Fruit fly (Drosophila melanogaster) whole organism, embryonic: ENCODE results near the gene SpdS.

Experiments used
- Aef1 ChIP-seq: fragments of 200-800 bp; sonication (Bioruptor generic); IDR thresholded peaks from 3 replicates; pipeline ENCODE4 v1.3.6; 2022; ENCODE audit warnings: missing biosample characterization, missing genetic modification characterization
- Antp ChIP-seq: fragments of 200-800 bp; sonication (Bioruptor generic); optimal IDR thresholded peaks from 3 replicates; lab custom pipeline; 2016; ENCODE audit warnings: missing biosample characterization, missing genetic modification characterization
- Asciz ChIP-seq: fragments of 200-800 bp; sonication (Bioruptor generic); optimal IDR thresholded peaks from 2 replicates; lab custom pipeline; 2017; ENCODE audit warnings: missing biosample characterization, mild to moderate bottlenecking, missing genetic modification characterization, missing genetic modification reagents
- Atf6 ChIP-seq: fragments of 200-800 bp; sonication (Bioruptor generic); IDR thresholded peaks from 2 replicates; pipeline ENCODE4 v1.3.6; 2022; ENCODE audit warnings: missing biosample characterization, missing genetic modification characterization
- Awh ChIP-seq: fragments of 200-800 bp; sonication (Bioruptor generic); IDR thresholded peaks from 2 replicates; pipeline ENCODE4, ENCODE4 v1.3.6; 2022; ENCODE audit warnings: missing biosample characterization, missing genetic modification characterization
- Blimp-1 ChIP-seq: fragments of 200-800 bp; sonication (Bioruptor generic); optimal IDR thresholded peaks from 3 replicates; lab custom pipeline; 2018; ENCODE audit warnings: missing biosample characterization, missing genetic modification characterization, mild to moderate bottlenecking, moderate library complexity, missing genetic modification reagents
- CG10462 ChIP-seq: fragments of 200-800 bp; sonication (Bioruptor generic); optimal IDR thresholded peaks from 2 replicates; lab custom pipeline; 2016; ENCODE audit warnings: missing biosample characterization, missing genetic modification characterization
- CG12659 ChIP-seq: fragments of 200-800 bp; sonication (Bioruptor generic); optimal IDR thresholded peaks from 3 replicates; lab custom pipeline; 2017; ENCODE audit warnings: mild to moderate bottlenecking, missing biosample characterization, missing genetic modification reagents, missing genetic modification characterization
- CG12942 ChIP-seq: fragments of 200-800 bp; sonication (Bioruptor generic); optimal IDR thresholded peaks from 3 replicates; lab custom pipeline; 2016; ENCODE audit warnings: missing biosample characterization, missing genetic modification characterization
- CG15269 ChIP-seq: fragments of 200-800 bp; sonication (Bioruptor generic); optimal IDR thresholded peaks from 2 replicates; lab custom pipeline; 2018; ENCODE audit warnings: missing biosample characterization, mild to moderate bottlenecking, missing genetic modification characterization, moderate library complexity
- CG18262 ChIP-seq: fragments of 200-800 bp; optimal IDR thresholded peaks from 3 replicates; lab custom pipeline; 2019; ENCODE audit warnings: missing biosample characterization, mild to moderate bottlenecking, missing genetic modification characterization, moderate library complexity
- CG30403 ChIP-seq: fragments of 200-800 bp; sonication (Bioruptor generic); optimal IDR thresholded peaks from 3 replicates; lab custom pipeline; 2016; ENCODE audit warnings: missing biosample characterization, missing genetic modification characterization
- CG31365 ChIP-seq: fragments of 200-800 bp; sonication (Bioruptor generic); optimal IDR thresholded peaks from 2 replicates; lab custom pipeline; 2018; ENCODE audit warnings: missing biosample characterization, mild to moderate bottlenecking, missing genetic modification characterization
- CG8089 ChIP-seq: fragments of 200-800 bp; sonication (Bioruptor generic); optimal IDR thresholded peaks from 3 replicates; lab custom pipeline; 2016; ENCODE audit warnings: missing biosample characterization, missing genetic modification characterization
- CG8281 ChIP-seq: fragments of 200-800 bp; sonication (Bioruptor generic); optimal IDR thresholded peaks from 2 replicates; lab custom pipeline; 2018; ENCODE audit warnings: missing biosample characterization, mild to moderate bottlenecking, missing genetic modification characterization, moderate library complexity
- CG9609 ChIP-seq: fragments of 200-800 bp; sonication (Bioruptor generic); optimal IDR thresholded peaks from 3 replicates; lab custom pipeline; 2016; ENCODE audit warnings: missing biosample characterization, missing genetic modification characterization
- Deaf1 ChIP-seq: fragments of 200-800 bp; optimal IDR thresholded peaks from 3 replicates; lab custom pipeline; 2019; ENCODE audit warnings: missing biosample characterization, mild to moderate bottlenecking, missing genetic modification characterization, moderate library complexity
- Dp ChIP-seq: fragments of 200-800 bp; sonication (Bioruptor generic); optimal IDR thresholded peaks from 2 replicates; lab custom pipeline; 2018; ENCODE audit warnings: missing biosample characterization, mild to moderate bottlenecking, missing genetic modification characterization, moderate library complexity
- H15 ChIP-seq: fragments of 200-800 bp; sonication (Bioruptor generic); IDR thresholded peaks from 3 replicates; pipeline ENCODE4 v1.3.6; 2022; ENCODE audit warnings: missing biosample characterization, missing genetic modification characterization
- HLH3B ChIP-seq: fragments of 200-800 bp; sonication (Bioruptor generic); IDR thresholded peaks from 2 replicates; pipeline ENCODE4 v1.3.6; 2022; ENCODE audit warnings: missing biosample characterization, missing genetic modification characterization
- Hmx ChIP-seq: fragments of 200-800 bp; sonication (Bioruptor generic); optimal IDR thresholded peaks from 2 replicates; lab custom pipeline; 2016; ENCODE audit warnings: missing biosample characterization, missing genetic modification characterization
- Hr3 ChIP-seq: fragments of 200-800 bp; sonication (Bioruptor generic); optimal IDR thresholded peaks from 3 replicates; lab custom pipeline; 2016; ENCODE audit warnings: missing biosample characterization, missing genetic modification characterization
- Hr78 ChIP-seq, 2 experiments: fragments of 200-800 bp in 1 of 2; fragments of >200 bp in 1 of 2; sonication (Bioruptor generic) in 1 of 2; optimal IDR thresholded peaks; 2 replicates each; lab custom pipeline; 2017 to 2019; ENCODE audit warnings: missing biosample characterization in 2 of 2, missing genetic modification characterization in 2 of 2, mild to moderate bottlenecking in 1 of 2, moderate library complexity in 1 of 2
- Hsf ChIP-seq: fragments of 200-800 bp; sonication (Bioruptor generic); optimal IDR thresholded peaks from 3 replicates; lab custom pipeline; 2016; ENCODE audit warnings: missing biosample characterization, missing genetic modification characterization
- Lpt ChIP-seq: fragments of >200 bp; optimal IDR thresholded peaks from 2 replicates; lab custom pipeline; 2018; ENCODE audit warnings: missing biosample characterization, missing genetic modification characterization
- MBD-R2 ChIP-seq: fragments of 200-800 bp; sonication (Bioruptor generic); IDR thresholded peaks from 2 replicates; pipeline ENCODE4 v1.3.6; 2022; ENCODE audit warnings: missing biosample characterization, missing genetic modification characterization
- Ptx1 ChIP-seq: fragments of 200-800 bp; sonication (Bioruptor generic); IDR thresholded peaks from 2 replicates; pipeline ENCODE4 v1.3.6; 2022; ENCODE audit warnings: missing biosample characterization, missing genetic modification characterization
- TFAM ChIP-seq: fragments of 200-800 bp; sonication (Bioruptor generic); optimal IDR thresholded peaks from 2 replicates; lab custom pipeline; 2017; ENCODE audit warnings: missing biosample characterization, missing genetic modification characterization, inconsistent platforms
- Trl ChIP-seq, 3 experiments: fragments of >200 bp in 2 of 3; fragments of 200-800 bp in 1 of 3; sonication (Bioruptor generic) in 1 of 3; optimal IDR thresholded peaks; 2 replicates in 1 of 3; 3 replicates in 2 of 3; lab custom pipeline; 2016 to 2017; ENCODE audit warnings: missing biosample characterization in 1 of 3, missing genetic modification characterization in 1 of 3
- Xbp1 ChIP-seq: fragments of 200-800 bp; sonication (Bioruptor generic); optimal IDR thresholded peaks from 3 replicates; lab custom pipeline; 2016; ENCODE audit warnings: missing biosample characterization, mild to moderate bottlenecking, missing genetic modification characterization
- ato ChIP-seq: fragments of 200-800 bp; sonication (Bioruptor generic); IDR thresholded peaks from 2 replicates; pipeline ENCODE4 v1.3.6; 2022; ENCODE audit warnings: missing biosample characterization, missing genetic modification characterization; ENCODE audit not compliant: partially characterized antibody
- chm ChIP-seq: fragments of 200-800 bp; sonication (Bioruptor generic); IDR thresholded peaks from 2 replicates; pipeline ENCODE4 v1.3.6; 2022; ENCODE audit warnings: missing biosample characterization, missing genetic modification characterization
- chn ChIP-seq: fragments of 200-800 bp; sonication (Bioruptor generic); optimal IDR thresholded peaks from 2 replicates; lab custom pipeline; 2016; ENCODE audit warnings: missing biosample characterization, missing genetic modification characterization
- croc ChIP-seq: fragments of 200-800 bp; sonication (Bioruptor generic); conservative IDR thresholded peaks from 3 replicates; pipeline ENCODE4 v1.3.6; 2022; ENCODE audit warnings: missing biosample characterization, missing genetic modification characterization
- dan ChIP-seq: fragments of 200-800 bp; sonication (Bioruptor generic); IDR thresholded peaks from 2 replicates; pipeline ENCODE4 v1.3.6; 2022; ENCODE audit warnings: missing biosample characterization, missing genetic modification characterization
- gem ChIP-seq: fragments of 200-800 bp; sonication (Bioruptor generic); optimal IDR thresholded peaks from 2 replicates; lab custom pipeline; 2019; ENCODE audit warnings: missing biosample characterization, mild to moderate bottlenecking, missing genetic modification characterization, moderate library complexity
- ken ChIP-seq: fragments of 200-800 bp; sonication (Bioruptor generic); IDR thresholded peaks from 3 replicates; pipeline ENCODE4 v1.3.6; 2022; ENCODE audit warnings: missing biosample characterization, missing genetic modification characterization
- odd ChIP-seq: fragments of 200-800 bp; sonication (Bioruptor generic); optimal IDR thresholded peaks from 2 replicates; lab custom pipeline; 2017; ENCODE audit warnings: missing biosample characterization, mild to moderate bottlenecking, missing genetic modification characterization
- onecut ChIP-seq: fragments of 200-800 bp; sonication (Bioruptor generic); IDR thresholded peaks from 2 replicates; pipeline ENCODE4 v1.3.6; 2022; ENCODE audit warnings: missing biosample characterization, missing genetic modification characterization
- pita ChIP-seq: fragments of 200-800 bp; sonication (Bioruptor generic); optimal IDR thresholded peaks from 2 replicates; lab custom pipeline; 2017; ENCODE audit warnings: missing biosample characterization, mild to moderate bottlenecking, missing genetic modification characterization
- pzg ChIP-seq: fragments of 200-800 bp; sonication (Bioruptor generic); optimal IDR thresholded peaks from 3 replicates; lab custom pipeline; 2018; ENCODE audit warnings: missing biosample characterization, mild to moderate bottlenecking, missing genetic modification characterization, moderate library complexity
- ranshi ChIP-seq: fragments of 200-800 bp; sonication (Bioruptor generic); IDR thresholded peaks from 2 replicates; pipeline ENCODE4 v1.3.6; 2022; ENCODE audit warnings: missing biosample characterization, missing genetic modification characterization
- rib ChIP-seq: fragments of 200-800 bp; sonication (Bioruptor generic); IDR thresholded peaks from 2 replicates; pipeline ENCODE4 v1.3.6; 2022; ENCODE audit warnings: missing biosample characterization, missing genetic modification characterization
- slbo ChIP-seq: fragments of 200-800 bp; sonication (Bioruptor generic); IDR thresholded peaks from 2 replicates; pipeline ENCODE4 v1.3.6; 2022; ENCODE audit warnings: missing biosample characterization, missing genetic modification characterization
- tll ChIP-seq, 2 experiments: fragments of 200-800 bp in 1 of 2; fragments of >200 bp in 1 of 2; sonication (Bioruptor generic) in 1 of 2; optimal IDR thresholded peaks; 2 replicates each; lab custom pipeline; 2017 to 2019; ENCODE audit warnings: missing biosample characterization in 2 of 2, missing genetic modification characterization in 2 of 2, mild to moderate bottlenecking in 1 of 2, moderate library complexity in 1 of 2
- tup ChIP-seq: fragments of 200-800 bp; sonication (Bioruptor generic); optimal IDR thresholded peaks from 2 replicates; lab custom pipeline; 2016; ENCODE audit warnings: missing biosample characterization, mild to moderate bottlenecking, missing genetic modification characterization, moderate library complexity
- vnd ChIP-seq: fragments of 200-800 bp; sonication (Bioruptor generic); IDR thresholded peaks from 3 replicates; pipeline ENCODE4 v1.3.6; 2022; ENCODE audit warnings: missing biosample characterization, missing genetic modification characterization; ENCODE audit not compliant: partially characterized antibody
- wek ChIP-seq: fragments of 200-800 bp; sonication (Bioruptor generic); optimal IDR thresholded peaks from 3 replicates; lab custom pipeline; 2018; ENCODE audit warnings: missing biosample characterization, mild to moderate bottlenecking, missing genetic modification characterization, moderate library complexity
- z ChIP-seq: fragments of 200-800 bp; sonication (Bioruptor generic); IDR thresholded peaks from 3 replicates; pipeline ENCODE4 v1.3.6; 2022; ENCODE audit warnings: missing biosample characterization, missing genetic modification characterization
- zfh2 ChIP-seq: fragments of 200-800 bp; sonication (Bioruptor generic); optimal IDR thresholded peaks from 2 replicates; lab custom pipeline; 2016; ENCODE audit warnings: missing biosample characterization, missing genetic modification characterization

The SpdS gene

DNA sequence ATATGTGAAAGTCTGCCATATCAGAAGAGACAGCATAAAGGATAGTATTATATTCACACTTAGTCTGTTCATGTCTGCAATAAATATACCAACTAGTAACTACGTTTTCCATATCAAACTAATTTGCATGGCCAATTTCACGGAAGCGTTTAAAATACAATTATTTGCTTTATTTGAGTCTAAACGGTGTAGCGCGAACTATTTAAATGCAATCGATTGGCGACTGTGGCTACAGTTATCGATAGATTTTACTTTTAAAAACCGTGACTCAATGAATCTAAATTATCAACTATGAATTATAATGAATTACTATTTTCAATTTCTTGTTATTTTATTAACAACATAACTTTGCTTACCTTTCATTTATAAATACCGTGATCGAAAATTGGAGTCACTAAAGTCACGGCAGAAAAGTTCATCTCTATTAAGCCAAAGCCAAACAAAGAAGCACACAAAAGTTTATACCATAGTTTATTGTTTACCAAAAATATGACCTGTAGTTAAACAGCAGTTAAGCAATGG lies 4.5 kb upstream of the SpdS start, which contains the start of the genes CG9427 and CG8319 (continued):
- TF ChIP-seq Hr78 (GFP tag; optimal IDR thresholded peaks at IDR 0.05; lab: Kevin White, UChicago): no peak
- TF ChIP-seq Ptx1 (GFP tag; lab: Robert Waterston, UW): peak; percentile 67
- TF ChIP-seq H15 (GFP tag; lab: Robert Waterston, UW): peak; percentile 18; the same call in 1 of the 3 replicates
- peak; percentile 61 for TF ChIP-seq CG18262 (tag; lab: Kevin White, UChicago)
- peak; percentile 75 for TF ChIP-seq Xbp1 (GFP tag; lab: Kevin White, UChicago)
- TF ChIP-seq Asciz: peak; percentile 7
- TF ChIP-seq Hr3 (GFP tag; lab: Kevin White, UChicago): peak; percentile 56
- peak; percentile 64 for TF ChIP-seq MBD-R2 (GFP tag; lab: Robert Waterston, UW)
- peak; percentile 81 for TF ChIP-seq CG30403 (GFP tag; lab: Kevin White, UChicago)
- no peak for TF ChIP-seq onecut (GFP tag; lab: Robert Waterston, UW)
- peak; percentile 59 for TF ChIP-seq Blimp-1 (GFP tag; lab: Kevin White, UChicago)
- no peak for TF ChIP-seq CG8281
- peak; percentile 49 for TF ChIP-seq Deaf1 (tag; lab: Kevin White, UChicago)
- peak; percentile 59 for TF ChIP-seq chn (GFP tag; lab: Kevin White, UChicago)
- TF ChIP-seq Atf6: no peak; the same call in 1 of the 2 replicates
- no peak for TF ChIP-seq z (GFP tag; lab: Robert Waterston, UW)
- TF ChIP-seq slbo (GFP tag; lab: Robert Waterston, UW): peak; percentile 66
- peak; percentile 2 for TF ChIP-seq Antp (GFP tag; lab: Kevin White, UChicago)
- no peak for TF ChIP-seq croc
- peak; percentile 62 for TF ChIP-seq CG15269 (tag; lab: Kevin White, UChicago)
- TF ChIP-seq tll (GFP tag; optimal IDR thresholded peaks at IDR 0.05; lab: Kevin White, UChicago): peak in 1 of 2 experiments; percentile 94
- peak; percentile 61 for TF ChIP-seq CG12942
- TF ChIP-seq CG9609: peak; percentile 47
- TF ChIP-seq Lpt (GFP tag; lab: Kevin White, UChicago): no peak
- peak; percentile 77 for TF ChIP-seq pzg (GFP tag; lab: Kevin White, UChicago)
- TF ChIP-seq CG8089 (GFP tag; lab: Kevin White, UChicago): no peak
- peak; percentile 76 for TF ChIP-seq vnd (GFP tag; lab: Robert Waterston, UW)
- peak; percentile 93 for TF ChIP-seq Dp (GFP tag; lab: Kevin White, UChicago)
- TF ChIP-seq rib (GFP tag; lab: Robert Waterston, UW): no peak
- no peak for TF ChIP-seq HLH3B (GFP tag; lab: Robert Waterston, UW)
- TF ChIP-seq Hmx: peak; percentile 59
- TF ChIP-seq Aef1 (GFP tag; lab: Robert Waterston, UW): peak; percentile 33; the same call in 1 of the 3 replicates
- no peak for TF ChIP-seq odd (GFP tag; lab: Kevin White, UChicago)
- TF ChIP-seq ranshi: 0 out of 2 replicates have a peak, but pooled peaks have one; percentile 28
- no peak for TF ChIP-seq dan (GFP tag; lab: Robert Waterston, UW)
- peak; percentile 54 for TF ChIP-seq zfh2
- no peak for TF ChIP-seq wek
- 0 out of 3 replicates have a peak, but pooled peaks have one; percentile 22 for TF ChIP-seq ken (GFP tag; lab: Robert Waterston, UW)
- peak; percentile 16; the same call in 1 of the 2 replicates for TF ChIP-seq ato (GFP tag; lab: Robert Waterston, UW)
- no peak for TF ChIP-seq CG31365 (tag; lab: Kevin White, UChicago)
- TF ChIP-seq tup (GFP tag; lab: Kevin White, UChicago): no peak
- TF ChIP-seq Trl (optimal IDR thresholded peaks at IDR 0.05; lab: Kevin White, UChicago): no peak
- peak; percentile 17 for TF ChIP-seq Trl (GFP tag; optimal IDR thresholded peaks at IDR 0.05; lab: Kevin White, UChicago)
- TF ChIP-seq CG10462 (GFP tag; lab: Kevin White, UChicago): peak; percentile 48
- TF ChIP-seq TFAM (GFP tag; lab: Kevin White, UChicago): no peak
- peak; percentile 81 for TF ChIP-seq gem (tag; lab: Kevin White, UChicago)
- TF ChIP-seq chm (GFP tag; lab: Robert Waterston, UW): no peak
- no peak for TF ChIP-seq Awh (GFP tag; lab: Robert Waterston, UW)
- TF ChIP-seq CG12659 (GFP tag; lab: Kevin White, UChicago): peak; percentile 71
- no peak for TF ChIP-seq pita (GFP tag; lab: Kevin White, UChicago)
- TF ChIP-seq Hsf: peak; percentile 75
